Worm (Caenorhabditis elegans): ENCODE measurements around the gene F14F9.4.

- TF ChIP-seq dao-5 (tag; optimal IDR thresholded peaks at IDR 0.05) = no peak
- no peak for TF ChIP-seq W03F9.2 (tag; optimal IDR thresholded peaks at IDR 0.05)
- no peak for TF ChIP-seq him-1 (tag; optimal IDR thresholded peaks at IDR 0.05)
These were observed 49.1 kb downstream of the F14F9.4 start, which contains the start of gene C03A7.2 for ce11 chrV:5181612-5182011.

All from whole organism, L4/young adult.